Worm (Caenorhabditis elegans): Measurements from ENCODE around the gene cyn-2.
A peak's percentile ranks its signal among the peaks of the same experiment; 100 is the strongest.

Gene cyn-2

DNA sequence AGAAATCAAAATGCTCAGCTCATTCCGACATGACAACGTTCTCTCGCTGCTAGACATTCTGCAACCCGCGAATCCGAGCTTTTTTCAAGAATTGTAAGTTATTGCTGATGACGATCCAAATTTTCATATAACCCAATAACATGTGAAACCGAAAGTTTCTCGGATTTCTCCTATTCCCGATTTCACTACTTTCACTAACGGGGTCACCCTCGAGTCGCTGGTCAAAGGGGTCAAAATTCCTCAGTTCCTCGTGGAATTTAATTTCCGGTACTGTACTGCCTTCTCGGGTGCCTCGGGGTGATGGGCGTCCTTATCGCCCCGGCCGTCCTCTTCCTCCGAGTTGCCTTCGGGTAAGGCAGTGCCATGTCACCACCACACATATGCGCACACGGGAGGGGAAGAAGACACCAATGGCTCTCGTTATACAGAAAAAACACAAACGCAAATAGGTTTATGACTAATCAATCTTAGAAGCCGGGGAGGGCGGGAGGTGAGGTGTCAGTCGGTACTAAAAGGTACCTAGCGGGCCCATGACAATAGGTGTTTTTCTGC, 27.8 kb downstream of the cyn-2 start:
- TF ChIP-seq sem-4 (tag; optimal IDR thresholded peaks at IDR 0.05) (peak; percentile 5), ama-1 (optimal IDR thresholded peaks at IDR 0.05) (peak; percentile 56), unc-55 (GFP tag; optimal IDR thresholded peaks at IDR 0.05) (no peak), peb-1 (tag; optimal IDR thresholded peaks at IDR 0.05) (no peak), blmp-1 (tag; optimal IDR thresholded peaks at IDR 0.05; ENCODE audit: insufficient read depth) (peak; percentile 79), nhr-10 (tag; optimal IDR thresholded peaks at IDR 0.05) (no peak), gmeb-1 (tag; optimal IDR thresholded peaks at IDR 0.05) (no peak), sma-3 (GFP tag; optimal IDR thresholded peaks at IDR 0.05) (no peak), lin-11 (tag; optimal IDR thresholded peaks at IDR 0.05) (no peak), snpc-4 (tag; optimal IDR thresholded peaks at IDR 0.05) (no peak), ZK546.5 (tag; optimal IDR thresholded peaks at IDR 0.05) (no peak), mab-5 (tag; optimal IDR thresholded peaks at IDR 0.05) (no peak), ceh-82 (tag; optimal IDR thresholded peaks at IDR 0.05) (no peak), unc-62 (GFP tag; optimal IDR thresholded peaks at IDR 0.05) (no peak), fos-1 (tag; optimal IDR thresholded peaks at IDR 0.05) (no peak), F13H6.1 (tag; optimal IDR thresholded peaks at IDR 0.05) (no peak), ztf-4 (tag; optimal IDR thresholded peaks at IDR 0.05) (no peak), zag-1 (tag; optimal IDR thresholded peaks at IDR 0.05) (no peak), skn-1 (tag; optimal IDR thresholded peaks at IDR 0.05) (no peak), ceh-16 (tag; optimal IDR thresholded peaks at IDR 0.05) (peak; percentile 6), nhr-77 (tag; optimal IDR thresholded peaks at IDR 0.05) (no peak), egl-27 (tag; optimal IDR thresholded peaks at IDR 0.05) (no peak), C34F6.9 (tag; optimal IDR thresholded peaks at IDR 0.05) (no peak), crh-2 (tag; optimal IDR thresholded peaks at IDR 0.05) (no peak), aly-2 (tag; optimal IDR thresholded peaks at IDR 0.05) (no peak), nhr-6 (tag; optimal IDR thresholded peaks at IDR 0.05) (no peak)

- TF ChIP-seq nhr-6 (tag; optimal IDR thresholded peaks at IDR 0.05) (no peak), sma-9 (GFP tag; optimal IDR thresholded peaks at IDR 0.05) (no peak), sma-9 (tag; optimal IDR thresholded peaks at IDR 0.05) (no peak), nhr-77 (tag; optimal IDR thresholded peaks at IDR 0.05) (no peak), ZK546.5 (tag; optimal IDR thresholded peaks at IDR 0.05) (no peak), unc-55 (GFP tag; optimal IDR thresholded peaks at IDR 0.05) (no peak), nhr-21 (tag; optimal IDR thresholded peaks at IDR 0.05) (no peak), R02D3.7 (tag; optimal IDR thresholded peaks at IDR 0.05) (no peak), mdl-1 (tag; optimal IDR thresholded peaks at IDR 0.05) (no peak), ztf-1 (GFP tag; conservative IDR thresholded peaks at IDR 0.05) (no peak), elt-3 (tag; optimal IDR thresholded peaks at IDR 0.05) (no peak), lin-39 (tag; optimal IDR thresholded peaks at IDR 0.05) (no peak), fos-1 (tag; optimal IDR thresholded peaks at IDR 0.05) (no peak), peb-1 (tag; optimal IDR thresholded peaks at IDR 0.05) (no peak), skn-1 (tag; optimal IDR thresholded peaks at IDR 0.05) (no peak), sem-4 (tag; optimal IDR thresholded peaks at IDR 0.05) (no peak), dmd-4 (tag; optimal IDR thresholded peaks at IDR 0.05) (no peak), nhr-10 (tag; optimal IDR thresholded peaks at IDR 0.05) (no peak), snpc-4 (tag; optimal IDR thresholded peaks at IDR 0.05) (no peak), lin-13 (GFP tag; optimal IDR thresholded peaks at IDR 0.05) (no peak)
Observed at ce11 chrIII:13721066-13721465, 28.6 kb downstream of the cyn-2 start.

DNA sequence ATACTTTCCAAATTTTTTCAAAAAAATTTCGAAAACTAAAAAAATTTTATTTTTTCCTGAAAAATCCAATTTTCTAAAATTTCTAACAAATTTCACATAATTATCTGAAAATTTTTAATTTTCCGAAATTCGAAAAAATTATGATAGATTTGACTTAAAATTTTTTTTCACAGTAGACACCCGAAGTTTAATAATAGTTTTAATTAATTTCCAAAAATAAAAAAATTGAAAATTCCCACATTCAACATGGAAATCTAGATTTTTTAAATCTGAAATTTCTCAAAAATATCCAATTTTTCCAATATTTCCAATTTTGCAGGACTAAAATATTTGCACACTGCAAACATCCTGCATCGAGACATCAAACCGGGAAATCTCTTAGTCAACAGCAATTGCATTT, 29.5 kb downstream of the cyn-2 start:
- TF ChIP-seq R02D3.7 (tag; optimal IDR thresholded peaks at IDR 0.05): no peak
- no peak for TF ChIP-seq unc-55 (GFP tag; optimal IDR thresholded peaks at IDR 0.05)
- TF ChIP-seq mab-5 (tag; optimal IDR thresholded peaks at IDR 0.05): no peak
- no peak for TF ChIP-seq unc-39 (tag; optimal IDR thresholded peaks at IDR 0.05)
- no peak for TF ChIP-seq ceh-16 (tag; optimal IDR thresholded peaks at IDR 0.05)
- no peak for TF ChIP-seq nhr-23 (tag; optimal IDR thresholded peaks at IDR 0.05)
- no peak for TF ChIP-seq lsy-2 (tag; optimal IDR thresholded peaks at IDR 0.05)
- no peak for TF ChIP-seq aly-2 (tag; optimal IDR thresholded peaks at IDR 0.05)
- no peak for TF ChIP-seq ztf-4 (tag; optimal IDR thresholded peaks at IDR 0.05)
- TF ChIP-seq egl-27 (tag; optimal IDR thresholded peaks at IDR 0.05): no peak
- no peak for TF ChIP-seq ZK546.5 (tag; optimal IDR thresholded peaks at IDR 0.05)
